Fruit fly (Drosophila melanogaster) whole organism, adult: ENCODE measurements around the gene strat.
A peak's percentile ranks its signal among the peaks of the same experiment; 100 is the strongest.

ENCODE experiments used
- CG14711 ChIP-seq: fragments of 200-800 bp; sonication (Bioruptor generic); optimal IDR thresholded peaks from 2 replicates; lab custom pipeline; 2018; ENCODE audit warnings: missing biosample characterization, mild to moderate bottlenecking, missing genetic modification characterization, moderate library complexity
- CG1620 ChIP-seq: fragments of 200-800 bp; sonication (Bioruptor generic); optimal IDR thresholded peaks from 2 replicates; lab custom pipeline; 2016; ENCODE audit warnings: missing biosample characterization, missing genetic modification characterization
- CG7045 ChIP-seq: fragments of 200-800 bp; sonication (Bioruptor generic); optimal IDR thresholded peaks from 2 replicates; lab custom pipeline; 2017; ENCODE audit warnings: missing biosample characterization, mild to moderate bottlenecking, missing genetic modification characterization
- CG7101 ChIP-seq: fragments of 200-800 bp; sonication (Bioruptor generic); optimal IDR thresholded peaks from 2 replicates; lab custom pipeline; 2018; ENCODE audit warnings: missing biosample characterization, mild to moderate bottlenecking, missing genetic modification characterization, moderate library complexity
- kay ChIP-seq: fragments of 200-800 bp; sonication (Bioruptor generic); peaks from one replicate; lab custom pipeline; 2016; ENCODE audit warnings: missing biosample characterization, missing genetic modification characterization, borderline replicate concordance
- pad ChIP-seq: fragments of 200-800 bp; sonication (Bioruptor generic); optimal IDR thresholded peaks from 3 replicates; lab custom pipeline; 2017; ENCODE audit warnings: missing biosample characterization, missing genetic modification characterization, mild to moderate bottlenecking, moderate library complexity, missing genetic modification reagents

- TF ChIP-seq CG1620 (GFP tag; lab: Kevin White, UChicago), result no peak
- no peak for TF ChIP-seq CG7101 (tag; lab: Kevin White, UChicago)
- TF ChIP-seq CG7045 (GFP tag; lab: Kevin White, UChicago), result no peak
- no peak for TF ChIP-seq CG14711
- peak; percentile 6 for TF ChIP-seq pad (GFP tag; lab: Kevin White, UChicago)
- TF ChIP-seq kay (GFP tag; lab: Kevin White, UChicago), result no peak
Measured at dm6 chr2L:8362955-8363285, 42.8 kb downstream of the strat start.
